Worm (Caenorhabditis elegans): ENCODE results near the gene srx-7.

The srx-7 gene

DNA sequence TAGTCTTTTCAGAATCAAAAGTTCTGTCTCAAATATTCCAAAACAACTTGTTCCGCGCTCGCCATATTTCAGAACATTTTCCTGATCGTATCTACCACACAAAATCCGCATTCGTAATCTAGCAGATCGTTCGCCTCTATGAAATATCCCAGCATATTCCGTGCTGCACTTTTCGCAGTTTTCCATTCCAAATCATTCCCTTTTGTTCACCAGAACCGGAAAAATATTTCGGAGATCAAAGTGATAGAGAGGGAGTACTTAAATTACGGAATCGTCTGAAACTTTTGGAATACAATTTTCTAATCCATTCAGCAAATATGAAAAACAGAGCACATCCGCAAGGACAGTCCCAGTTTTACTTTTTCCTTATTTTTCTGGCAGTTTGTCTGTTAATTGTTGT lies 27.8 kb downstream of the srx-7 start, which contains the start of gene K06H6.1:
Gene K06H6.1, plus strand, starts transcription at position 301 of the 400 bp plus-strand sequence.
- TF ChIP-seq snpc-1.1 (tag; optimal IDR thresholded peaks at IDR 0.05; ENCODE audit: insufficient read depth) (no peak), hlh-26 (GFP tag; conservative IDR thresholded peaks at IDR 0.05) (no peak), snpc-3.4 (tag; optimal IDR thresholded peaks at IDR 0.05) (no peak), ztf-6 (GFP tag; IDR thresholded peaks at IDR 0.05) (no peak), rpc-1 (optimal IDR thresholded peaks at IDR 0.05) (no peak), rpc-1 (tag; optimal IDR thresholded peaks at IDR 0.05) (no peak), zfh-2 (GFP tag; conservative IDR thresholded peaks at IDR 0.05) (no peak), hrde-1 (tag; optimal IDR thresholded peaks at IDR 0.05; ENCODE audit: borderline replicate concordance) (no peak), sea-2 (GFP tag; IDR thresholded peaks at IDR 0.05) (no peak), nfya-2 (GFP tag; IDR thresholded peaks at IDR 0.05) (no peak), chd-7 (tag; optimal IDR thresholded peaks at IDR 0.05) (no peak), dpl-1 (GFP tag; optimal IDR thresholded peaks at IDR 0.05) (no peak), athp-1 (tag; optimal IDR thresholded peaks at IDR 0.05) (no peak), nhr-27 (tag; optimal IDR thresholded peaks at IDR 0.05) (no peak)

- no peak for TF ChIP-seq D2030.7 (GFP tag; IDR thresholded peaks at IDR 0.05)
- TF ChIP-seq die-1 (tag; optimal IDR thresholded peaks at IDR 0.05), result no peak
- no peak for TF ChIP-seq F39B2.1 (GFP tag; IDR thresholded peaks at IDR 0.05)
Measured at ce11 chrV:590182-590581, 30.2 kb downstream of the srx-7 start, which contains the start of gene ZK488.6. TSS of gene ZK488.6 (plus strand) at chrV:590482.

DNA sequence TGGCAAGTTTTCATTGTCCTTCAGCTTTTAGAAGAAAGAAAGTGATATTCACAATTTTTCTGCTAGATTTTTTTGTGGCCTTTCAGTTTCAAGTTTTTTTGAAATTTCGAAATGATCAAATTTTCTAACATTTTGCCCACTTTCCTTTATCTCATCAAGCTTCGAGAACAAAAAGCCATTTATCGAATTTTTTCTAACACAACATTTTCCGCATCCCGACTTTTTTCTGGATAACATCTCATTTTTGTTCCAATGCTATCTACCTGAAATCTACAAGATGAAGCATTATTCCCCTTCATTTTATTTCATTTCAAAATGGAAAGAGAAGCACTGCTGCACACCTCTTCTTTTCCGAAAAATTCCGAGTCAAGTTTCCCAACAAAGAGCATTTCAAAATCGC lies 33.0 kb downstream of the srx-7 start, which contains the start of gene ZK488.5:
Gene ZK488.5, plus strand, starts transcription at position 301 of the 400 bp plus-strand sequence.
- no peak for TF ChIP-seq snpc-4 (GFP tag; optimal IDR thresholded peaks at IDR 0.05)
- TF ChIP-seq snpc-4 (tag; optimal IDR thresholded peaks at IDR 0.05), result no peak
- no peak for TF ChIP-seq lsy-27 (tag; optimal IDR thresholded peaks at IDR 0.05; ENCODE audit: borderline replicate concordance, insufficient read depth)
- TF ChIP-seq nfya-1 (tag; optimal IDR thresholded peaks at IDR 0.05; ENCODE audit: borderline replicate concordance, insufficient read depth), result no peak
- TF ChIP-seq snpc-3.4 (tag; optimal IDR thresholded peaks at IDR 0.05), result no peak
- no peak for TF ChIP-seq unc-130 (GFP tag; optimal IDR thresholded peaks at IDR 0.05)
- TF ChIP-seq mcd-1 (GFP tag; IDR thresholded peaks at IDR 0.05), result no peak
- TF ChIP-seq attf-5 (GFP tag; optimal IDR thresholded peaks at IDR 0.05), result no peak
- TF ChIP-seq egl-18 (GFP tag; IDR thresholded peaks at IDR 0.05), result no peak
- TF ChIP-seq ets-4 (GFP tag; optimal IDR thresholded peaks at IDR 0.05), result no peak
- no peak for TF ChIP-seq mxl-1 (tag; optimal IDR thresholded peaks at IDR 0.05)
- no peak for TF ChIP-seq sea-2 (GFP tag; IDR thresholded peaks at IDR 0.05)
- no peak for TF ChIP-seq lin-40 (tag; optimal IDR thresholded peaks at IDR 0.05)
- TF ChIP-seq nhr-120 (GFP tag; IDR thresholded peaks at IDR 0.05), result no peak

DNA sequence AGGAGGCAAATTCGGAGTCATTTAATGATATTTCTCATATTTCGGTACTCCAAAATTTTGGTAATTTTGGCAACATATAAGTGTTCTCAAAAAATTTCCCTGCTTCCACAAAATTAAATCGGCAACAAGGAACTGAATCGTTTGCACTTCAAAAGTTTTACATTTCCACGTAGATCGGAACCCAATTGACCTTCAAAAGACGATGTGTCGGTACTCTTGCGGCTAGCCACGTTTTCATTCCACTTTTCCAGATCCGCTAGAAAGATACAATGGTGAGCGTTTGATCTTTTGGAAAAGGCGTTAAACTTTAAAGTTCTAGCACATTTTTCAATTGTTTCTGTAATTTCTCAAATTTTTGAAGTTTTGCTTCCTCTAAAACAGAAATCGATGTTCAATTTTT lies 36.9 kb downstream of the srx-7 start:
- TF ChIP-seq hmg-1.2 (GFP tag; IDR thresholded peaks at IDR 0.05) (no peak), die-1 (tag; optimal IDR thresholded peaks at IDR 0.05) (no peak), snpc-3.4 (tag; optimal IDR thresholded peaks at IDR 0.05) (no peak), ceh-100 (GFP tag; IDR thresholded peaks at IDR 0.05) (no peak), Y79H2A.3 (GFP tag; conservative IDR thresholded peaks at IDR 0.05) (no peak), ztf-18 (tag; optimal IDR thresholded peaks at IDR 0.05) (no peak), rec-8 (tag; optimal IDR thresholded peaks at IDR 0.05) (no peak), unc-62 (GFP tag; optimal IDR thresholded peaks at IDR 0.05) (no peak)
